Fruit fly (Drosophila melanogaster): Measurements from ENCODE around the gene Wdr82.

- no peak for TF ChIP-seq sage (GFP tag; optimal IDR thresholded peaks at IDR 0.05)
- no peak for TF ChIP-seq CrebA (GFP tag; optimal IDR thresholded peaks at IDR 0.05; ENCODE audit: borderline replicate concordance)
- no peak for TF ChIP-seq OdsH (GFP tag; optimal IDR thresholded peaks at IDR 0.05)
- TF ChIP-seq dmrt93B (GFP tag; optimal IDR thresholded peaks at IDR 0.05) = no peak
- TF ChIP-seq Abd-B (GFP tag; optimal IDR thresholded peaks at IDR 0.05) = no peak
- TF ChIP-seq Hnf4 (GFP tag; optimal IDR thresholded peaks at IDR 0.05) = no peak
- TF ChIP-seq dsf (GFP tag; optimal IDR thresholded peaks at IDR 0.05; ENCODE audit: borderline replicate concordance) = no peak
- no peak for TF ChIP-seq fru (GFP tag; optimal IDR thresholded peaks at IDR 0.05)
- TF ChIP-seq psq (GFP tag; optimal IDR thresholded peaks at IDR 0.05) = no peak
- TF ChIP-seq Dfd (GFP tag; optimal IDR thresholded peaks at IDR 0.05) = no peak
- TF ChIP-seq pan (optimal IDR thresholded peaks at IDR 0.05) = no peak
- TF ChIP-seq h (GFP tag; optimal IDR thresholded peaks at IDR 0.05) = no peak
- no peak for TF ChIP-seq Jra (GFP tag; optimal IDR thresholded peaks at IDR 0.05)
- no peak for TF ChIP-seq Hr78 (GFP tag; optimal IDR thresholded peaks at IDR 0.05)
These were observed 24.5 kb downstream of the Wdr82 start, which contains the start of gene CG13386 for dm6 chr2L:8398721-8399120.
